Worm (Caenorhabditis elegans) whole organism, young adult: ENCODE results near the gene nhr-172.

ENCODE experiments used
- B0336.3 ChIP-seq: fragments of 200-800 bp; sonication (Bioruptor generic); IDR thresholded peaks from 2 replicates; pipeline ENCODE4 v1.3.6; 2022; ENCODE audit warnings: missing genetic modification characterization, missing compliant biosample characterization
- F52B5.7 ChIP-seq: sonication (generic microtip); optimal IDR thresholded peaks from 2 replicates; lab custom pipeline; 2016; ENCODE audit warnings: mild to moderate bottlenecking, missing genetic modification characterization, missing compliant biosample characterization
- lin-35 ChIP-seq, 3 experiments: fragments of 150-350 bp in 2 of 3; sonication (generic microtip) in 1 of 3; optimal IDR thresholded peaks; 2 replicates each; lab custom pipeline; 2014 to 2018; ENCODE audit warnings: missing biosample characterization in 3 of 3, missing genetic modification characterization in 3 of 3, missing genetic modification reagents in 3 of 3
- mes-4 ChIP-seq: sonication (generic microtip); optimal IDR thresholded peaks from 2 replicates; lab custom pipeline; 2016; ENCODE audit warnings: missing genotype, missing genetic modification characterization, missing compliant biosample characterization
- pha-4 ChIP-seq: fragments of 150-350 bp; sonication (generic microtip); optimal IDR thresholded peaks from 2 replicates; lab custom pipeline; 2014; ENCODE audit warnings: missing biosample characterization, missing genetic modification reagents, missing genetic modification characterization
- rpc-1 ChIP-seq, 2 experiments: fragments of 150-350 bp in 1 of 2; sonication (generic microtip) in 1 of 2; optimal IDR thresholded peaks; 2 replicates each; lab custom pipeline; 2014 to 2018; ENCODE audit warnings: missing biosample characterization in 1 of 2, missing genetic modification characterization in 1 of 2, missing genetic modification reagents in 1 of 2, missing genotype in 1 of 2
- snpc-4 ChIP-seq, 5 experiments: fragments of 150-350 bp in 1 of 5; sonication (generic microtip) in 4 of 5; optimal IDR thresholded peaks; 2 replicates each; lab custom pipeline; 2014 to 2018; ENCODE audit warnings: missing genetic modification characterization in 5 of 5, missing biosample characterization in 3 of 5, antibody characterized with exemption in 2 of 5, mild to moderate bottlenecking in 2 of 5, missing compliant biosample characterization in 2 of 5, missing genotype in 2 of 5, moderate library complexity in 2 of 5, missing genetic modification reagents in 1 of 5
- tlf-1 ChIP-seq: fragments of 200-800 bp; sonication (Bioruptor generic); optimal IDR thresholded peaks from 2 replicates; lab custom pipeline; 2018; ENCODE audit warnings: mild to moderate bottlenecking, missing genetic modification characterization, missing compliant biosample characterization
- ztf-25 ChIP-seq: fragments of 200-800 bp; sonication (Bioruptor generic); IDR thresholded peaks from 2 replicates; pipeline ENCODE4 v1.3.6; 2022; ENCODE audit warnings: missing genetic modification reagents, missing genetic modification characterization, missing compliant biosample characterization

DNA sequence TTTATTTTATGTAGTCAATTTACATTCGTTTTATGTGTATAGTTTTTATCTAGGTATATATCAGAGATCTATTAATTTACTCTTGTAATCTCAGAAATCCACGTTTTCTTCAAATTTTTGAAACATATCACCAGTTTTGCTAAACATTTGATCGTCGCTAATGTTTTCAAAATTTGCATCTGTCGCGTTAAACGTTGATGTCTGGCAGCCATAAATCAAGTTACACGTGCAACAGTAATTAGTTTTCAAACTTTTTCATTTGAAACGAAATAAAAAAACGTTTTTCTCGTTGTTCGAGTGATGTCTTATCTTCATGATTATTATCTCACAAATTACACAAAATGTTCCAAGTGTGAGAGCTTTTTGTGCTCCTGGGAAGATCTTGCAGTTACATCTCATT is 11.4 kb upstream of the nhr-172 start, which contains the start of gene srh-79:
- TF ChIP-seq pha-4 (tag; lab: Kevin White, UChicago) (no peak), mes-4 (tag; lab: Kevin White, UChicago) (no peak), lin-35 (GFP tag; optimal IDR thresholded peaks at IDR 0.05; lab: Kevin White, UChicago) (no peak), rpc-1 (optimal IDR thresholded peaks at IDR 0.05; lab: Kevin White, UChicago) (no peak), rpc-1 (tag; optimal IDR thresholded peaks at IDR 0.05; lab: Kevin White, UChicago) (no peak), B0336.3 (GFP tag; lab: Robert Waterston, UW) (no peak), ztf-25 (GFP tag; lab: Robert Waterston, UW) (no peak), tlf-1 (no peak), snpc-4 (GFP tag; optimal IDR thresholded peaks at IDR 0.05; lab: Kevin White, UChicago) (no peak), snpc-4 (tag; optimal IDR thresholded peaks at IDR 0.05; lab: Kevin White, UChicago) (no peak), F52B5.7 (tag; lab: Kevin White, UChicago) (no peak)
